Fruit fly (Drosophila melanogaster) whole organism, embryonic: ENCODE measurements around the gene CG18598.
A peak's percentile ranks its signal among the peaks of the same experiment; 100 is the strongest.

Experiments used
- ATbp ChIP-seq: fragments of 200-800 bp; sonication (Bioruptor generic); optimal IDR thresholded peaks from 2 replicates; lab custom pipeline; 2017; ENCODE audit warnings: missing biosample characterization, mild to moderate bottlenecking, missing genetic modification characterization, missing genetic modification reagents
- Awh ChIP-seq: fragments of 200-800 bp; sonication (Bioruptor generic); IDR thresholded peaks from 2 replicates; pipeline ENCODE4, ENCODE4 v1.3.6; 2022; ENCODE audit warnings: missing biosample characterization, missing genetic modification characterization
- BtbVII ChIP-seq: fragments of 200-800 bp; sonication (Bioruptor generic); optimal IDR thresholded peaks from 3 replicates; lab custom pipeline; 2017; ENCODE audit warnings: missing biosample characterization, mild to moderate bottlenecking, missing genetic modification characterization
- CG1024 ChIP-seq: fragments of 200-800 bp; sonication (Bioruptor generic); IDR thresholded peaks from 2 replicates; pipeline ENCODE4 v1.3.6; 2022; ENCODE audit warnings: missing biosample characterization, missing genetic modification characterization
- CG11093 ChIP-seq: fragments of 200-800 bp; sonication (Bioruptor generic); IDR thresholded peaks from 3 replicates; pipeline ENCODE4 v1.3.6; 2022; ENCODE audit warnings: missing biosample characterization, missing genetic modification characterization
- CG11504 ChIP-seq: fragments of 200-800 bp; sonication (Bioruptor generic); optimal IDR thresholded peaks from 3 replicates; lab custom pipeline; 2019; ENCODE audit warnings: missing biosample characterization, mild to moderate bottlenecking, missing genetic modification characterization, moderate library complexity
- CG1233 ChIP-seq: fragments of 200-800 bp; sonication (Bioruptor generic); optimal IDR thresholded peaks from 4 replicates; lab custom pipeline; 2018; ENCODE audit warnings: missing biosample characterization, mild to moderate bottlenecking, missing genetic modification characterization
- CG12744 ChIP-seq: fragments of 200-800 bp; sonication (Bioruptor generic); optimal IDR thresholded peaks from 2 replicates; lab custom pipeline; 2016; ENCODE audit warnings: missing biosample characterization, missing genetic modification characterization
- CG14965 ChIP-seq: fragments of 200-800 bp; sonication (Bioruptor generic); optimal IDR thresholded peaks from 2 replicates; lab custom pipeline; 2016; ENCODE audit warnings: missing biosample characterization, missing genetic modification characterization, borderline replicate concordance
- CG18476 ChIP-seq: fragments of 200-800 bp; sonication (Bioruptor generic); optimal IDR thresholded peaks from 2 replicates; lab custom pipeline; 2016; ENCODE audit warnings: missing biosample characterization, mild to moderate bottlenecking, missing genetic modification characterization
- CG33557 ChIP-seq: fragments of 200-800 bp; sonication (Bioruptor generic); optimal IDR thresholded peaks from 2 replicates; lab custom pipeline; 2019; ENCODE audit warnings: missing biosample characterization, mild to moderate bottlenecking, missing genetic modification characterization, moderate library complexity
- CG34224 ChIP-seq: fragments of 200-800 bp; sonication (Bioruptor generic); IDR thresholded peaks from 3 replicates; pipeline ENCODE4 v1.3.6; 2022; ENCODE audit warnings: missing biosample characterization, missing genetic modification characterization; ENCODE audit not compliant: partially characterized antibody
- CG4360 ChIP-seq: fragments of 200-800 bp; sonication (Bioruptor generic); IDR thresholded peaks from 2 replicates; pipeline ENCODE4 v1.3.6; 2022; ENCODE audit warnings: missing biosample characterization, missing genetic modification characterization
- CG7372 ChIP-seq: fragments of 200-800 bp; sonication (Bioruptor generic); IDR thresholded peaks from 2 replicates; pipeline ENCODE4 v1.3.6; 2022; ENCODE audit warnings: missing biosample characterization, missing genetic modification characterization
- CG8290 ChIP-seq, 3 experiments: fragments of 200-800 bp; sonication (Bioruptor generic); optimal IDR thresholded peaks; 2 replicates each; lab custom pipeline; 2016 to 2019; ENCODE audit warnings: missing biosample characterization in 3 of 3, missing genetic modification characterization in 3 of 3, mild to moderate bottlenecking in 2 of 3, moderate library complexity in 1 of 3
- CG8478 ChIP-seq: fragments of >200 bp; optimal IDR thresholded peaks from 2 replicates; lab custom pipeline; 2018
- CG9932 ChIP-seq: fragments of 200-800 bp; sonication (Bioruptor generic); IDR thresholded peaks from 2 replicates; pipeline ENCODE4 v1.3.6; 2022; ENCODE audit warnings: missing biosample characterization, missing genetic modification characterization
- Dad ChIP-seq: fragments of 200-800 bp; sonication (Bioruptor generic); optimal IDR thresholded peaks from 3 replicates; lab custom pipeline; 2016; ENCODE audit warnings: missing biosample characterization, missing genetic modification characterization
- Deaf1 ChIP-seq: fragments of 200-800 bp; optimal IDR thresholded peaks from 3 replicates; lab custom pipeline; 2019; ENCODE audit warnings: missing biosample characterization, mild to moderate bottlenecking, missing genetic modification characterization, moderate library complexity
- Dll ChIP-seq: fragments of 200-800 bp; sonication (Bioruptor generic); IDR thresholded peaks from 4 replicates; pipeline ENCODE4 v1.3.6; 2022; ENCODE audit warnings: missing biosample characterization, missing genetic modification characterization; ENCODE audit not compliant: partially characterized antibody
- Doc2 ChIP-seq: fragments of 200-800 bp; sonication (Bioruptor generic); IDR thresholded peaks from 2 replicates; pipeline ENCODE4 v1.3.6; 2022; ENCODE audit warnings: missing biosample characterization, missing genetic modification characterization
- Dref ChIP-seq: fragments of 200-800 bp; sonication (Bioruptor generic); IDR thresholded peaks from 2 replicates; pipeline ENCODE4 v1.3.6; 2022; ENCODE audit warnings: missing biosample characterization, missing genetic modification characterization
- Lpt ChIP-seq: fragments of >200 bp; optimal IDR thresholded peaks from 2 replicates; lab custom pipeline; 2018; ENCODE audit warnings: missing biosample characterization, missing genetic modification characterization
- MBD-R2 ChIP-seq: fragments of 200-800 bp; sonication (Bioruptor generic); IDR thresholded peaks from 2 replicates; pipeline ENCODE4 v1.3.6; 2022; ENCODE audit warnings: missing biosample characterization, missing genetic modification characterization
- Mad ChIP-seq: fragments of 200-800 bp; sonication (Bioruptor generic); optimal IDR thresholded peaks from 2 replicates; lab custom pipeline; 2016; ENCODE audit warnings: missing biosample characterization, missing genetic modification characterization
- Myb ChIP-seq: fragments of 200-800 bp; sonication (Bioruptor generic); optimal IDR thresholded peaks from 2 replicates; lab custom pipeline; 2016; ENCODE audit warnings: missing biosample characterization, missing genetic modification characterization
- Nf-YA ChIP-seq: fragments of 200-800 bp; sonication (Bioruptor generic); IDR thresholded peaks from 2 replicates; pipeline ENCODE4 v1.3.6; 2022; ENCODE audit warnings: missing biosample characterization, missing genetic modification characterization
- Opbp ChIP-seq: fragments of 200-800 bp; sonication (Bioruptor generic); IDR thresholded peaks from 3 replicates; pipeline ENCODE4 v1.3.6; 2022; ENCODE audit warnings: missing biosample characterization, missing genetic modification characterization; ENCODE audit not compliant: partially characterized antibody
- Optix ChIP-seq: fragments of 200-800 bp; sonication (Bioruptor generic); IDR thresholded peaks from 3 replicates; pipeline ENCODE4 v1.3.6; 2022; ENCODE audit warnings: missing biosample characterization, missing genetic modification characterization
- Six4 ChIP-seq: fragments of 200-800 bp; sonication (Bioruptor generic); optimal IDR thresholded peaks from 2 replicates; lab custom pipeline; 2016; ENCODE audit warnings: missing biosample characterization, missing genetic modification characterization
- Tbp ChIP-seq: fragments of >200 bp; optimal IDR thresholded peaks from 2 replicates; lab custom pipeline; 2018; ENCODE audit warnings: missing biosample characterization, missing genetic modification characterization
- YL-1 ChIP-seq: fragments of 200-800 bp; sonication (Bioruptor generic); optimal IDR thresholded peaks from 3 replicates; lab custom pipeline; 2017; ENCODE audit warnings: missing biosample characterization, mild to moderate bottlenecking, missing genetic modification characterization
- ab ChIP-seq: fragments of 200-800 bp; sonication (Bioruptor generic); optimal IDR thresholded peaks from 2 replicates; lab custom pipeline; 2016; ENCODE audit warnings: missing biosample characterization, missing genetic modification characterization
- amos ChIP-seq: fragments of 200-800 bp; sonication (Bioruptor generic); IDR thresholded peaks from 2 replicates; pipeline ENCODE4 v1.3.6; 2022; ENCODE audit warnings: missing biosample characterization, missing genetic modification characterization; ENCODE audit not compliant: partially characterized antibody
- ap ChIP-seq: fragments of 200-800 bp; sonication (Bioruptor generic); IDR thresholded peaks from 2 replicates; pipeline ENCODE4 v1.3.6; 2022; ENCODE audit warnings: missing biosample characterization, missing genetic modification characterization
- crp ChIP-seq, 2 experiments: fragments of 200-800 bp; sonication (Bioruptor generic); optimal IDR thresholded peaks; 2 replicates in 1 of 2; 3 replicates in 1 of 2; lab custom pipeline; 2017; ENCODE audit warnings: missing biosample characterization in 2 of 2, missing genetic modification characterization in 2 of 2, mild to moderate bottlenecking in 1 of 2, moderate library complexity in 1 of 2
- danr ChIP-seq: fragments of 200-800 bp; sonication (Bioruptor generic); IDR thresholded peaks from 2 replicates; pipeline ENCODE4 v1.3.6; 2022; ENCODE audit warnings: missing biosample characterization, missing genetic modification characterization
- grn ChIP-seq: fragments of 200-800 bp; sonication (Bioruptor generic); optimal IDR thresholded peaks from 3 replicates; lab custom pipeline; 2017; ENCODE audit warnings: missing biosample characterization, missing genetic modification characterization
- insv ChIP-seq, 2 experiments: fragments of 200-800 bp; sonication (Bioruptor generic); optimal IDR thresholded peaks; 3 replicates each; lab custom pipeline; 2016 to 2018; ENCODE audit warnings: missing biosample characterization in 2 of 2, missing genetic modification characterization in 2 of 2
- inv ChIP-seq: fragments of 200-800 bp; sonication (Bioruptor generic); IDR thresholded peaks from 2 replicates; pipeline ENCODE4 v1.3.6; 2022; ENCODE audit warnings: missing biosample characterization, missing genetic modification characterization; ENCODE audit not compliant: partially characterized antibody
- mam ChIP-seq: fragments of 200-800 bp; sonication (Bioruptor generic); optimal IDR thresholded peaks from 3 replicates; lab custom pipeline; 2016; ENCODE audit warnings: missing biosample characterization, missing genetic modification characterization
- nerfin-1 ChIP-seq: fragments of 200-800 bp; sonication (Bioruptor generic); optimal IDR thresholded peaks from 3 replicates; lab custom pipeline; 2019; ENCODE audit warnings: missing biosample characterization, mild to moderate bottlenecking, missing genetic modification characterization, moderate library complexity
- nom ChIP-seq: fragments of 200-800 bp; sonication (Bioruptor generic); optimal IDR thresholded peaks from 2 replicates; lab custom pipeline; 2017; ENCODE audit warnings: missing biosample characterization, missing genetic modification characterization, mild to moderate bottlenecking, moderate library complexity, missing genetic modification reagents
- peb ChIP-seq: fragments of 200-800 bp; sonication (Bioruptor generic); IDR thresholded peaks from 2 replicates; pipeline ENCODE4 v1.3.6; 2022; ENCODE audit warnings: missing biosample characterization, missing genetic modification characterization
- pfk ChIP-seq: fragments of 200-800 bp; sonication (Bioruptor generic); optimal IDR thresholded peaks from 2 replicates; lab custom pipeline; 2018; ENCODE audit warnings: missing biosample characterization, mild to moderate bottlenecking, missing genetic modification characterization, moderate library complexity
- schlank ChIP-seq: fragments of 200-800 bp; sonication (Bioruptor generic); optimal IDR thresholded peaks from 2 replicates; lab custom pipeline; 2018; ENCODE audit warnings: missing biosample characterization, mild to moderate bottlenecking, missing genetic modification characterization
- stwl ChIP-seq: fragments of 200-800 bp; sonication (Bioruptor generic); optimal IDR thresholded peaks from 3 replicates; lab custom pipeline; 2018; ENCODE audit warnings: missing biosample characterization, mild to moderate bottlenecking, missing genetic modification characterization, moderate library complexity
- unpg ChIP-seq: fragments of 200-800 bp; sonication (Bioruptor generic); optimal IDR thresholded peaks from 3 replicates; lab custom pipeline; 2018; ENCODE audit warnings: missing biosample characterization, mild to moderate bottlenecking, missing genetic modification characterization, moderate library complexity
- vnd ChIP-seq: fragments of 200-800 bp; sonication (Bioruptor generic); IDR thresholded peaks from 3 replicates; pipeline ENCODE4 v1.3.6; 2022; ENCODE audit warnings: missing biosample characterization, missing genetic modification characterization; ENCODE audit not compliant: partially characterized antibody

Gene CG18598

DNA sequence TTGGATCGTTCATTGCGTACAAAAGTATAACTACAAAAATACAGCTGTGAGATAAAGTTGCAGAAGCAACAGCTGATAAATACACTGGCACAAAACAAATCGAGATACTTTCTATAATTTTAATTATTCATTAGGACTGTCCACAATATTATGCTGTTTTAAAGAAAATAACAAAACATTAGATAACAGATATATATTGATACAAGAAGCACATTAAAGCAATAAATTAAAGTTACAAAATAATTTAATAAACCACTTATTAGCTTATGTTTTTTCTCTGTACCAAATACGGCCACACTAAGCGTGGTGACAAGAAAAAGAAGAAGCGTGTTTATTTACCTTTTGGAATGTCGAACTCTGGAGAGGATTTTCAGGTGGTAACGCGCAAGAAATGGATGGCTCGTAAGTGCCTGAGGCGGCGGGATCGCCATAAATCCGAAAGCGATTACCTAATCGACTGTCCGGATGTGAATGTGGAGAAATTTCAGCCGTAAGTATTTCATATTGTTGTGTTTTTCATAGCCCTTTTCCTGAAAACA lies 30.6 kb upstream of the CG18598 start, which contains the start of the genes CG7988 and CG7183 (continued):
- TF ChIP-seq Mad (GFP tag; lab: Kevin White, UChicago) (peak; percentile 96), CG11093 (GFP tag; lab: Robert Waterston, UW) (peak; percentile 98), stwl (tag; lab: Kevin White, UChicago) (peak; percentile 86), Dll (GFP tag; lab: Robert Waterston, UW) (peak; percentile 48; the same call in 1 of the 4 replicates), Optix (GFP tag; lab: Robert Waterston, UW) (no peak), insv (GFP tag; optimal IDR thresholded peaks at IDR 0.05; lab: Kevin White, UChicago) (peak in 1 of 2 experiments; percentile 70), unpg (peak; percentile 99), crp (GFP tag; optimal IDR thresholded peaks at IDR 0.05; lab: Kevin White, UChicago) (peak; percentile 98), Tbp (GFP tag; lab: Kevin White, UChicago) (no peak), nerfin-1 (tag; lab: Kevin White, UChicago) (peak; percentile 97), pfk (no peak), mam (GFP tag; lab: Kevin White, UChicago) (peak; percentile 96), Deaf1 (tag; lab: Kevin White, UChicago) (peak; percentile 84), amos (GFP tag; lab: Robert Waterston, UW) (no peak), MBD-R2 (GFP tag; lab: Robert Waterston, UW) (peak; percentile 99), nom (GFP tag; lab: Kevin White, UChicago) (peak; percentile 89), CG33557 (peak; percentile 97), vnd (GFP tag; lab: Robert Waterston, UW) (no peak), Dad (peak; percentile 92), ab (GFP tag; lab: Kevin White, UChicago) (peak; percentile 62), Opbp (GFP tag; lab: Robert Waterston, UW) (no peak), YL-1 (GFP tag; lab: Kevin White, UChicago) (peak; percentile 92), CG18476 (peak; percentile 96), schlank (tag; lab: Kevin White, UChicago) (peak; percentile 85), CG7372 (GFP tag; lab: Robert Waterston, UW) (peak; percentile 97), CG1024 (GFP tag; lab: Robert Waterston, UW) (peak; percentile 94), Six4 (GFP tag; lab: Kevin White, UChicago) (peak; percentile 97), Awh (GFP tag; lab: Robert Waterston, UW) (peak; percentile 98), BtbVII (GFP tag; lab: Kevin White, UChicago) (peak; percentile 87), CG8478 (lab: Kevin White, UChicago) (no peak), grn (GFP tag; lab: Kevin White, UChicago) (no peak), CG12744 (GFP tag; lab: Kevin White, UChicago) (peak; percentile 94), peb (peak; percentile 98), CG1233 (GFP tag; lab: Kevin White, UChicago) (peak; percentile 96), CG14965 (GFP tag; lab: Kevin White, UChicago) (peak; percentile 43), Nf-YA (GFP tag; lab: Robert Waterston, UW) (peak; percentile 98), Myb (GFP tag; lab: Kevin White, UChicago) (peak; percentile 81), inv (GFP tag; lab: Robert Waterston, UW) (no peak), ap (peak; percentile 98), CG34224 (GFP tag; lab: Robert Waterston, UW) (no peak), CG11504 (peak; percentile 97), Dref (GFP tag; lab: Robert Waterston, UW) (peak; percentile 38; the same call in 1 of the 2 replicates), danr (GFP tag; lab: Robert Waterston, UW) (peak; percentile 96), Lpt (no peak), Doc2 (GFP tag; lab: Robert Waterston, UW) (peak; percentile 83; the same call in 1 of the 2 replicates), CG8290 (GFP tag; optimal IDR thresholded peaks at IDR 0.05; lab: Kevin White, UChicago) (peak; percentile 98), CG8290 (tag; optimal IDR thresholded peaks at IDR 0.05; lab: Kevin White, UChicago) (peak in 1 of 2 experiments; percentile 83), CG9932 (GFP tag; lab: Robert Waterston, UW) (peak; percentile 98), CG4360 (GFP tag; lab: Robert Waterston, UW) (peak; percentile 87), ATbp (peak; percentile 94)
